Worm (Caenorhabditis elegans): ENCODE data around the gene rpt-4.

The rpt-4 gene

ce11 chrII:586-985 lies 45.4 kb downstream of the rpt-4 start:
- TF ChIP-seq dao-5 (tag; optimal IDR thresholded peaks at IDR 0.05) (no peak), him-1 (tag; optimal IDR thresholded peaks at IDR 0.05) (no peak), W03F9.2 (tag; optimal IDR thresholded peaks at IDR 0.05) (no peak)
